Worm (Caenorhabditis elegans) whole organism, midembryonic: ENCODE measurements around the gene Y116A8C.24.

Experiments
- flt-1 ChIP-seq: fragments of 200-800 bp; sonication (Bioruptor generic); IDR thresholded peaks from 2 replicates; pipeline ENCODE4 v1.3.6; 2022; ENCODE audit warnings: missing genetic modification characterization, missing compliant biosample characterization
- tab-1 ChIP-seq: fragments of 200-800 bp; sonication (Bioruptor generic); IDR thresholded peaks from 2 replicates; pipeline ENCODE4 v1.3.6; 2022; ENCODE audit warnings: missing genetic modification characterization, missing compliant biosample characterization
- ztf-29 ChIP-seq: fragments of 200-800 bp; sonication (Bioruptor generic); IDR thresholded peaks from 2 replicates; pipeline ENCODE4 v1.3.6; 2022; ENCODE audit warnings: missing genetic modification reagents, missing genetic modification characterization, missing compliant biosample characterization

DNA sequence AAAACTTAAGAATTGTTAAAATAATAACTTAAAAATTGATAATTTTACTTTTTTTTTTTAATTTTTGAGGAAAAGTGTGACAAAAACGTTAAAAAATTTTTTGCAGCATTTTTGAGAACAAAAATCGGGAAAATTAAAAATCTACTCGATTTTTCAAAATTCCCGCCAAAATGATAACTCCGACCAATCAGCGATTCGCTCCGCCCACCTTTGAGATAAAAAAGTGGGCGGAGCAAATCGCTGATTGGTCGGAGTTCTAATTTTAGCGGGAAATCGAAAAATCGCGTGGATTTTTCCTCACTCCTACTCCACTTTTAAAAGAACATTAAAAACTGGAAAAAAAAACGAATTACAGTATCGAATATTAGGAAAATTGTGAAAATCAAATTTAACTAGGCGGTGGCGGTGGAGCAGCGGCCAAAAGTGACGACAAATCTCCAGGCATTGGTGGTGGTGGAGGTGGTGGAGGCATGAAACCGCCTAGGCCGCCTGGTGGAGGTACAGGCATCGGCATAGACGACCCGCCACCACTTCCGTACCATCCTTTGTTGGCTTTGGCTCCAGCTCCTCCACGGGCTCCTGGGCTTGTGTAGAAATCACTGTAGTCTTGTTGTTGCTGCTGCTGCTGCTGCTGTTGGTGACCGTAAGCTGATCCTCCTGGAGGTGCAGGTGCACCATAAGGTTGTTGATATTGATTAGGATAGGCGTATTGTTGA, 33.6 kb upstream of the Y116A8C.24 start:
- TF ChIP-seq tab-1 (GFP tag; lab: Robert Waterston, UW) (no peak), ztf-29 (no peak), flt-1 (no peak)
